Fruit fly (Drosophila melanogaster) whole organism, embryonic: ENCODE measurements around the gene Spc105R.

Source experiments
- BEAF-32 ChIP-seq: fragments of 200-800 bp; sonication (Bioruptor generic); optimal IDR thresholded peaks from 3 replicates; lab custom pipeline; 2017; ENCODE audit warnings: missing biosample characterization, missing genetic modification characterization, mild to moderate bottlenecking, moderate library complexity, missing genetic modification reagents
- CG10462 ChIP-seq: fragments of 200-800 bp; sonication (Bioruptor generic); optimal IDR thresholded peaks from 2 replicates; lab custom pipeline; 2016; ENCODE audit warnings: missing biosample characterization, missing genetic modification characterization
- CG10565 ChIP-seq: fragments of 200-800 bp; sonication (Bioruptor generic); optimal IDR thresholded peaks from 3 replicates; lab custom pipeline; 2016; ENCODE audit warnings: missing biosample characterization, mild to moderate bottlenecking, missing genetic modification characterization
- CG11560 ChIP-seq: fragments of 200-800 bp; sonication (Bioruptor generic); IDR thresholded peaks from 3 replicates; pipeline ENCODE4 v1.3.6; 2022; ENCODE audit warnings: missing biosample characterization, missing genetic modification characterization
- CG11696 ChIP-seq: fragments of 200-800 bp; sonication (Bioruptor generic); IDR thresholded peaks from 2 replicates; pipeline ENCODE4 v1.3.6; 2022; ENCODE audit warnings: missing biosample characterization, missing genetic modification characterization
- CG11723 ChIP-seq: fragments of 200-800 bp; sonication (Bioruptor generic); optimal IDR thresholded peaks from 2 replicates; lab custom pipeline; 2017; ENCODE audit warnings: missing biosample characterization, mild to moderate bottlenecking, missing genetic modification characterization
- CG12659 ChIP-seq: fragments of 200-800 bp; sonication (Bioruptor generic); optimal IDR thresholded peaks from 3 replicates; lab custom pipeline; 2017; ENCODE audit warnings: mild to moderate bottlenecking, missing biosample characterization, missing genetic modification reagents, missing genetic modification characterization
- CG15696 ChIP-seq: fragments of 200-800 bp; sonication (Bioruptor generic); optimal IDR thresholded peaks from 2 replicates; lab custom pipeline; 2019; ENCODE audit warnings: missing biosample characterization, mild to moderate bottlenecking, missing genetic modification characterization, moderate library complexity
- CG18476 ChIP-seq: fragments of 200-800 bp; sonication (Bioruptor generic); optimal IDR thresholded peaks from 2 replicates; lab custom pipeline; 2016; ENCODE audit warnings: missing biosample characterization, mild to moderate bottlenecking, missing genetic modification characterization
- CG2875 ChIP-seq: fragments of 200-800 bp; sonication (Bioruptor generic); optimal IDR thresholded peaks from 2 replicates; lab custom pipeline; 2017; ENCODE audit warnings: missing biosample characterization, mild to moderate bottlenecking, missing genetic modification characterization, missing genetic modification reagents
- CG2889 ChIP-seq: fragments of 200-800 bp; sonication (Bioruptor generic); IDR thresholded peaks from 3 replicates; pipeline ENCODE4 v1.3.6; 2022; ENCODE audit warnings: missing biosample characterization, missing genetic modification characterization
- CG34422 ChIP-seq: fragments of 200-800 bp; sonication (Bioruptor generic); IDR thresholded peaks from 3 replicates; pipeline ENCODE4 v1.3.6; 2022; ENCODE audit warnings: missing biosample characterization, missing genetic modification characterization
- CG3726 ChIP-seq: fragments of 200-800 bp; sonication (Bioruptor generic); IDR thresholded peaks from 3 replicates; pipeline ENCODE4, ENCODE4 v1.3.6; 2022; ENCODE audit warnings: missing biosample characterization, missing genetic modification characterization
- CG42726 ChIP-seq: fragments of 200-800 bp; sonication (Bioruptor generic); IDR thresholded peaks from 2 replicates; pipeline ENCODE4 v1.3.6; 2022; ENCODE audit warnings: missing biosample characterization, missing genetic modification characterization; ENCODE audit not compliant: partially characterized antibody
- CG6654 ChIP-seq: fragments of 200-800 bp; sonication (Bioruptor generic); optimal IDR thresholded peaks from 2 replicates; lab custom pipeline; 2017; ENCODE audit warnings: missing biosample characterization, mild to moderate bottlenecking, missing genetic modification characterization
- CG6765 ChIP-seq: fragments of 200-800 bp; sonication (Bioruptor generic); optimal IDR thresholded peaks from 3 replicates; lab custom pipeline; 2017; ENCODE audit warnings: missing biosample characterization, mild to moderate bottlenecking, missing genetic modification characterization
- Dbx ChIP-seq: fragments of 200-800 bp; sonication (Bioruptor generic); IDR thresholded peaks from 3 replicates; pipeline ENCODE4 v1.3.6; 2022; ENCODE audit warnings: missing biosample characterization, missing genetic modification characterization
- Dll ChIP-seq: fragments of 200-800 bp; sonication (Bioruptor generic); IDR thresholded peaks from 4 replicates; pipeline ENCODE4 v1.3.6; 2022; ENCODE audit warnings: missing biosample characterization, missing genetic modification characterization; ENCODE audit not compliant: partially characterized antibody
- HLH54F ChIP-seq: fragments of 200-800 bp; sonication (Bioruptor generic); optimal IDR thresholded peaks from 3 replicates; lab custom pipeline; 2016; ENCODE audit warnings: missing biosample characterization, missing genetic modification characterization
- Hr3 ChIP-seq: fragments of 200-800 bp; sonication (Bioruptor generic); optimal IDR thresholded peaks from 3 replicates; lab custom pipeline; 2016; ENCODE audit warnings: missing biosample characterization, missing genetic modification characterization
- MESR4 ChIP-seq: fragments of 200-800 bp; sonication (Bioruptor generic); optimal IDR thresholded peaks from 2 replicates; lab custom pipeline; 2018; ENCODE audit warnings: missing biosample characterization, mild to moderate bottlenecking, missing genetic modification characterization, moderate library complexity
- MTF-1 ChIP-seq: fragments of 200-800 bp; sonication (Bioruptor generic); optimal IDR thresholded peaks from 2 replicates; lab custom pipeline; 2018; ENCODE audit warnings: missing biosample characterization, mild to moderate bottlenecking, missing genetic modification characterization, borderline replicate concordance
- Mrtf ChIP-seq: fragments of 200-800 bp; sonication (Bioruptor generic); IDR thresholded peaks from 3 replicates; pipeline ENCODE4 v1.3.6; 2022; ENCODE audit warnings: missing biosample characterization, missing genetic modification characterization
- NfI ChIP-seq: fragments of 200-800 bp; sonication (Bioruptor generic); optimal IDR thresholded peaks from 3 replicates; lab custom pipeline; 2018; ENCODE audit warnings: missing biosample characterization, mild to moderate bottlenecking, missing genetic modification characterization, moderate library complexity
- Tbp ChIP-seq: fragments of >200 bp; optimal IDR thresholded peaks from 2 replicates; lab custom pipeline; 2018; ENCODE audit warnings: missing biosample characterization, missing genetic modification characterization
- Usf ChIP-seq: fragments of 200-800 bp; sonication (Bioruptor generic); optimal IDR thresholded peaks from 2 replicates; lab custom pipeline; 2017; ENCODE audit warnings: missing genotype, missing biosample characterization, missing genetic modification characterization
- Xrp1 ChIP-seq: fragments of 200-800 bp; sonication (Bioruptor generic); IDR thresholded peaks from 2 replicates; pipeline ENCODE4 v1.3.6; 2022; ENCODE audit warnings: missing biosample characterization, missing genetic modification characterization
- ac ChIP-seq: fragments of 200-800 bp; sonication (Bioruptor generic); optimal IDR thresholded peaks from 3 replicates; lab custom pipeline; 2017; ENCODE audit warnings: missing biosample characterization, mild to moderate bottlenecking, missing genetic modification characterization
- bbx ChIP-seq: fragments of 200-800 bp; sonication (Bioruptor generic); IDR thresholded peaks from 2 replicates; pipeline ENCODE4 v1.3.6; 2022; ENCODE audit warnings: missing biosample characterization, missing genetic modification characterization; ENCODE audit not compliant: partially characterized antibody
- cad ChIP-seq: fragments of >200 bp; optimal IDR thresholded peaks from 2 replicates; lab custom pipeline; 2017; ENCODE audit warnings: missing biosample characterization, missing genetic modification characterization
- cg ChIP-seq: fragments of 200-800 bp; sonication (Bioruptor generic); optimal IDR thresholded peaks from 3 replicates; lab custom pipeline; 2019; ENCODE audit warnings: missing biosample characterization, mild to moderate bottlenecking, missing genetic modification characterization, moderate library complexity
- chm ChIP-seq: fragments of 200-800 bp; sonication (Bioruptor generic); IDR thresholded peaks from 2 replicates; pipeline ENCODE4 v1.3.6; 2022; ENCODE audit warnings: missing biosample characterization, missing genetic modification characterization
- ci ChIP-seq: fragments of 200-800 bp; sonication (Bioruptor generic); IDR thresholded peaks from 3 replicates; pipeline ENCODE4 v1.3.6; 2022; ENCODE audit warnings: missing biosample characterization, missing genetic modification characterization
- croc ChIP-seq: fragments of 200-800 bp; sonication (Bioruptor generic); conservative IDR thresholded peaks from 3 replicates; pipeline ENCODE4 v1.3.6; 2022; ENCODE audit warnings: missing biosample characterization, missing genetic modification characterization
- dpn ChIP-seq, 2 experiments: fragments of 200-800 bp; sonication (Bioruptor generic); optimal IDR thresholded peaks; 3 replicates each; lab custom pipeline; 2016; ENCODE audit warnings: missing biosample characterization in 2 of 2, missing genetic modification characterization in 2 of 2
- emc ChIP-seq: fragments of 200-800 bp; sonication (Bioruptor generic); optimal IDR thresholded peaks from 2 replicates; lab custom pipeline; 2016; ENCODE audit warnings: missing biosample characterization, missing genetic modification characterization
- fd64A ChIP-seq: fragments of 200-800 bp; sonication (Bioruptor generic); optimal IDR thresholded peaks from 3 replicates; lab custom pipeline; 2018; ENCODE audit warnings: missing biosample characterization, mild to moderate bottlenecking, missing genetic modification characterization
- h ChIP-seq: fragments of >200 bp; optimal IDR thresholded peaks from 2 replicates; lab custom pipeline; 2017
- ind ChIP-seq: fragments of 200-800 bp; sonication (Bioruptor generic); optimal IDR thresholded peaks from 3 replicates; lab custom pipeline; 2016; ENCODE audit warnings: missing biosample characterization, missing genetic modification characterization
- inv ChIP-seq: fragments of 200-800 bp; sonication (Bioruptor generic); IDR thresholded peaks from 2 replicates; pipeline ENCODE4 v1.3.6; 2022; ENCODE audit warnings: missing biosample characterization, missing genetic modification characterization; ENCODE audit not compliant: partially characterized antibody
- jumu ChIP-seq: fragments of 200-800 bp; sonication (Bioruptor generic); optimal IDR thresholded peaks from 3 replicates; lab custom pipeline; 2016; ENCODE audit warnings: missing biosample characterization, missing genetic modification characterization
- nom ChIP-seq: fragments of 200-800 bp; sonication (Bioruptor generic); optimal IDR thresholded peaks from 2 replicates; lab custom pipeline; 2017; ENCODE audit warnings: missing biosample characterization, missing genetic modification characterization, mild to moderate bottlenecking, moderate library complexity, missing genetic modification reagents
- run ChIP-seq: fragments of 200-800 bp; sonication (Bioruptor generic); optimal IDR thresholded peaks from 3 replicates; lab custom pipeline; 2018; ENCODE audit warnings: missing biosample characterization, mild to moderate bottlenecking, missing genetic modification characterization
- salm ChIP-seq: fragments of 200-800 bp; sonication (Bioruptor generic); optimal IDR thresholded peaks from 2 replicates; lab custom pipeline; 2018; ENCODE audit warnings: missing biosample characterization, mild to moderate bottlenecking, missing genetic modification characterization
- sd ChIP-seq: fragments of 200-800 bp; sonication (Bioruptor generic); optimal IDR thresholded peaks from 3 replicates; lab custom pipeline; 2018; ENCODE audit warnings: missing biosample characterization, mild to moderate bottlenecking, missing genetic modification characterization, moderate library complexity
- slp2 ChIP-seq: fragments of 200-800 bp; sonication (Bioruptor generic); optimal IDR thresholded peaks from 2 replicates; lab custom pipeline; 2016; ENCODE audit warnings: missing biosample characterization, missing genetic modification characterization
- trem ChIP-seq: fragments of 200-800 bp; optimal IDR thresholded peaks from 3 replicates; lab custom pipeline; 2019; ENCODE audit warnings: missing biosample characterization, mild to moderate bottlenecking, missing genetic modification characterization, moderate library complexity
- vfl ChIP-seq: fragments of 200-800 bp; sonication (Bioruptor generic); optimal IDR thresholded peaks from 2 replicates; lab custom pipeline; 2016; ENCODE audit warnings: missing biosample characterization, missing genetic modification characterization
- vnd ChIP-seq: fragments of 200-800 bp; sonication (Bioruptor generic); IDR thresholded peaks from 3 replicates; pipeline ENCODE4 v1.3.6; 2022; ENCODE audit warnings: missing biosample characterization, missing genetic modification characterization; ENCODE audit not compliant: partially characterized antibody

Spc105R gene

DNA sequence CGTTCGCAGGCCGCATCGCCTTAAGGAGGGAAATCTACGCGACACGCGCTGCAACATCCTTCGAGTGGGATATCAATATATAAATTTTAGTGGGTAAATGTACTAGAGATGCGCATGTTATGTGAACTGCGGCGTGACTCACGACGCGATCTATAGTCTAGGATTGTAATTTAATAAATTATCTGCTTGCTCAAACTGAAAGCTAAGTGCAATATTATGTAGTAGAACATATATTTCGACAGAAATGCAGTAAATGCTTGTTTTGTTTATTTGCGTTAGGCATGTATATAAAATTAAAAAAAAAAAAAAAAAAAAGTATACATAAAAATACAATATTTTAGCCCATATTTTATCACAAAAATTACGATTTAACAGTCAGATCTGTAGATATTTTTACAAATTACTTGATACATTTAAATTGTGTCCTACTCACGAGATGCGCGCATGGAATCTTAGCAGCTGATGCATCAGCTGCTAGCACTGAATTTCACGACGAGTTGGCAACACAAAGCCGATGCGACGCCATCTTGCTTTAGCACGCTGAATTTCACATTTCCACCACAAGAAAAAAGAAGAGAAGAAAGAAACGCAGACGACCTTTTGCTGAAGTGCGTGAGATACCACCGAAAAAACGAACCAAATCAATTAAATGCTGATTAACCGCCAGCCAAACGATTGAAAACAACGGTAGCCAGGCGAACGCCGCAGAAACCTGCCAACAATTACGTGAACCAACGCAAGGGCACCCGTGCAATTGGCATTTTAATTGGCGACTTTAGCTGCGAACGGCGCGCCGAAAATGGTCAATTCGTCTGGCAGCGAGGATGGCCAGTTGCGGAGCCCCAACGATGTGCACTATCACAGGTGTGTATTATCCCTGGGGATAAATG lies 29.0 kb upstream of the Spc105R start, which contains the start of the genes CG4042 and Pitslre (continued):
- no peak for TF ChIP-seq ci (GFP tag; lab: Robert Waterston, UW)
- no peak for TF ChIP-seq cad
- TF ChIP-seq vfl, result peak; percentile 2
- no peak for TF ChIP-seq CG11560 (tag; lab: Robert Waterston, UW)
- no peak for TF ChIP-seq ac (GFP tag; lab: Kevin White, UChicago)
- TF ChIP-seq BEAF-32, result peak; percentile 73
- TF ChIP-seq salm (tag; lab: Kevin White, UChicago), result no peak
- no peak for TF ChIP-seq CG15696 (tag; lab: Kevin White, UChicago)
- no peak for TF ChIP-seq nom
- no peak for TF ChIP-seq sd
- TF ChIP-seq CG11723 (GFP tag; lab: Kevin White, UChicago), result no peak
- no peak for TF ChIP-seq croc (GFP tag; lab: Robert Waterston, UW)
- TF ChIP-seq Usf (GFP tag; lab: Kevin White, UChicago), result no peak
- no peak for TF ChIP-seq HLH54F (GFP tag; lab: Kevin White, UChicago)
- no peak for TF ChIP-seq slp2 (GFP tag; lab: Kevin White, UChicago)
- no peak for TF ChIP-seq CG2875 (GFP tag; lab: Kevin White, UChicago)
- peak; percentile 97 for TF ChIP-seq trem
- TF ChIP-seq CG6765 (GFP tag; lab: Kevin White, UChicago), result no peak
- 0 out of 2 replicates have a peak, but pooled peaks have one; percentile 30 for TF ChIP-seq CG42726 (GFP tag; lab: Robert Waterston, UW)
- peak; percentile 21 for TF ChIP-seq CG12659 (GFP tag; lab: Kevin White, UChicago)
- TF ChIP-seq vnd (GFP tag; lab: Robert Waterston, UW), result peak; percentile 61
- TF ChIP-seq emc (GFP tag; lab: Kevin White, UChicago), result no peak
- peak; percentile 30 for TF ChIP-seq CG10462
- TF ChIP-seq Hr3, result peak; percentile 61
- TF ChIP-seq Dll, result peak; percentile 90
- TF ChIP-seq inv (GFP tag; lab: Robert Waterston, UW), result peak; percentile 63
- no peak for TF ChIP-seq fd64A
- peak; percentile 42 for TF ChIP-seq NfI
- no peak for TF ChIP-seq jumu
- TF ChIP-seq CG10565 (GFP tag; lab: Kevin White, UChicago), result no peak
- TF ChIP-seq MTF-1 (GFP tag; lab: Kevin White, UChicago), result no peak
- TF ChIP-seq CG2889 (GFP tag; lab: Robert Waterston, UW), result no peak
- peak; percentile 36 for TF ChIP-seq bbx (GFP tag; lab: Robert Waterston, UW)
- no peak for TF ChIP-seq Tbp
- peak; percentile 38; the same call in 1 of the 2 replicates for TF ChIP-seq Xrp1 (GFP tag; lab: Robert Waterston, UW)
- no peak for TF ChIP-seq CG3726 (GFP tag; lab: Robert Waterston, UW)
- TF ChIP-seq CG18476, result no peak
- peak; percentile 97 for TF ChIP-seq MESR4
- TF ChIP-seq CG11696, result no peak
- 0 out of 3 replicates have a peak, but pooled peaks have one; percentile 37 for TF ChIP-seq Dbx (GFP tag; lab: Robert Waterston, UW)
- TF ChIP-seq dpn (GFP tag; optimal IDR thresholded peaks at IDR 0.05; lab: Kevin White, UChicago), result peak in 1 of 2 experiments; percentile 50
- TF ChIP-seq ind (GFP tag; lab: Kevin White, UChicago), result peak; percentile 56
- no peak for TF ChIP-seq Mrtf (GFP tag; lab: Robert Waterston, UW)
- TF ChIP-seq chm (GFP tag; lab: Robert Waterston, UW), result no peak
- no peak for TF ChIP-seq CG34422 (GFP tag; lab: Robert Waterston, UW)
- TF ChIP-seq h (lab: Kevin White, UChicago), result no peak
- TF ChIP-seq CG6654 (GFP tag; lab: Kevin White, UChicago), result no peak
- no peak for TF ChIP-seq cg (GFP tag; lab: Kevin White, UChicago)
- TF ChIP-seq run (tag; lab: Kevin White, UChicago), result no peak
